Worm (Caenorhabditis elegans) whole organism, L2 larva: Measurements from ENCODE around the gene sftb-1.

Experiments used
- C34F6.9 ChIP-seq: fragments of 150-350 bp; optimal IDR thresholded peaks from 2 replicates; lab custom pipeline; 2014; ENCODE audit warnings: missing biosample characterization, missing genetic modification characterization
- F13H6.1 ChIP-seq: sonication (generic microtip); optimal IDR thresholded peaks from 2 replicates; lab custom pipeline; 2016; ENCODE audit warnings: missing genetic modification characterization, missing compliant biosample characterization
- R02D3.7 ChIP-seq: fragments of 150-350 bp; optimal IDR thresholded peaks from 2 replicates; lab custom pipeline; 2014; ENCODE audit warnings: missing biosample characterization, missing genetic modification characterization
- Y55F3AM.14 ChIP-seq: fragments of 200-800 bp; sonication (Bioruptor generic); optimal IDR thresholded peaks from 2 replicates; lab custom pipeline; 2018; ENCODE audit warnings: mild to moderate bottlenecking, missing genetic modification characterization, missing compliant biosample characterization
- ZK546.5 ChIP-seq: sonication (generic microtip); optimal IDR thresholded peaks from 2 replicates; lab custom pipeline; 2017; ENCODE audit warnings: missing biosample characterization, missing genetic modification characterization
- alr-1 ChIP-seq: fragments of 150-350 bp; optimal IDR thresholded peaks from 2 replicates; lab custom pipeline; 2014; ENCODE audit warnings: missing biosample characterization, missing genetic modification characterization
- aly-2 ChIP-seq: fragments of 150-350 bp; optimal IDR thresholded peaks from 2 replicates; lab custom pipeline; 2014; ENCODE audit warnings: missing biosample characterization, missing genetic modification characterization
- ama-1 ChIP-seq: fragments of 150-350 bp; optimal IDR thresholded peaks from 2 replicates; lab custom pipeline; 2018; ENCODE audit warnings: inconsistent platforms
- blmp-1 ChIP-seq: sonication (generic microtip); optimal IDR thresholded peaks from 2 replicates; lab custom pipeline; 2017; ENCODE audit warnings: missing genetic modification characterization, mild to moderate bottlenecking, missing compliant biosample characterization, antibody characterized with exemption, moderate library complexity; ENCODE audit not compliant: insufficient read depth
- ceh-16 ChIP-seq: fragments of 150-350 bp; optimal IDR thresholded peaks from 2 replicates; lab custom pipeline; 2014; ENCODE audit warnings: missing biosample characterization, missing genetic modification characterization
- ceh-82 ChIP-seq: fragments of 150-350 bp; optimal IDR thresholded peaks from 2 replicates; lab custom pipeline; 2014; ENCODE audit warnings: missing biosample characterization, missing genetic modification characterization
- crh-2 ChIP-seq: sonication (generic microtip); optimal IDR thresholded peaks from 2 replicates; lab custom pipeline; 2017; ENCODE audit warnings: missing biosample characterization, missing genetic modification characterization
- dmd-4 ChIP-seq: sonication (generic microtip); optimal IDR thresholded peaks from 2 replicates; lab custom pipeline; 2017; ENCODE audit warnings: missing biosample characterization, missing genetic modification characterization
- egl-27 ChIP-seq: sonication (generic microtip); optimal IDR thresholded peaks from 3 replicates; lab custom pipeline; 2017; ENCODE audit warnings: missing biosample characterization, missing genetic modification reagents, missing genetic modification characterization
- elt-1 ChIP-seq: fragments of 150-350 bp; optimal IDR thresholded peaks from 2 replicates; lab custom pipeline; 2014; ENCODE audit warnings: missing biosample characterization, missing genetic modification characterization
- elt-3 ChIP-seq: sonication (generic microtip); optimal IDR thresholded peaks from 2 replicates; lab custom pipeline; 2017; ENCODE audit warnings: missing biosample characterization, missing genetic modification characterization
- fos-1 ChIP-seq: fragments of 150-350 bp; optimal IDR thresholded peaks from 2 replicates; lab custom pipeline; 2014; ENCODE audit warnings: missing biosample characterization, missing genetic modification characterization
- gmeb-1 ChIP-seq: fragments of 150-350 bp; optimal IDR thresholded peaks from 2 replicates; lab custom pipeline; 2014; ENCODE audit warnings: missing biosample characterization, missing genetic modification characterization
- lin-11 ChIP-seq: fragments of 150-350 bp; sonication (generic microtip); optimal IDR thresholded peaks from 2 replicates; lab custom pipeline; 2014; ENCODE audit warnings: missing biosample characterization, missing genetic modification characterization, inconsistent platforms, mixed read lengths
- lin-13 ChIP-seq: fragments of 150-350 bp; optimal IDR thresholded peaks from 2 replicates; lab custom pipeline; 2014; ENCODE audit warnings: missing biosample characterization, missing genetic modification reagents, missing genetic modification characterization
- lin-39 ChIP-seq: fragments of 150-350 bp; optimal IDR thresholded peaks from 2 replicates; lab custom pipeline; 2014; ENCODE audit warnings: missing biosample characterization, missing genetic modification reagents, missing genetic modification characterization
- lsy-2 ChIP-seq, 2 experiments: fragments of 150-350 bp in 1 of 2; sonication (generic microtip) in 1 of 2; optimal IDR thresholded peaks; 2 replicates each; lab custom pipeline; 2014 to 2017; ENCODE audit warnings: missing biosample characterization in 2 of 2, missing genetic modification characterization in 2 of 2
- mab-5 ChIP-seq: fragments of 150-350 bp; optimal IDR thresholded peaks from 2 replicates; lab custom pipeline; 2014; ENCODE audit warnings: missing biosample characterization, missing genetic modification characterization
- mbf-1 ChIP-seq: sonication (generic microtip); optimal IDR thresholded peaks from 2 replicates; lab custom pipeline; 2017; ENCODE audit warnings: missing biosample characterization, missing genetic modification characterization
- mdl-1 ChIP-seq, 2 experiments: fragments of 150-350 bp in 1 of 2; sonication (generic microtip) in 1 of 2; optimal IDR thresholded peaks; 2 replicates each; lab custom pipeline; 2017; ENCODE audit warnings: missing biosample characterization in 2 of 2, missing genetic modification characterization in 2 of 2
- nhr-10 ChIP-seq: sonication (generic microtip); optimal IDR thresholded peaks from 2 replicates; lab custom pipeline; 2017; ENCODE audit warnings: missing biosample characterization, missing genetic modification characterization
- nhr-11 ChIP-seq: fragments of 150-350 bp; optimal IDR thresholded peaks from 2 replicates; lab custom pipeline; 2014; ENCODE audit warnings: missing biosample characterization, missing genetic modification characterization
- nhr-12 ChIP-seq: fragments of 150-350 bp; optimal IDR thresholded peaks from 2 replicates; lab custom pipeline; 2014; ENCODE audit warnings: missing biosample characterization, missing genetic modification characterization
- nhr-129 ChIP-seq: fragments of 150-350 bp; optimal IDR thresholded peaks from 2 replicates; lab custom pipeline; 2014; ENCODE audit warnings: missing biosample characterization, missing genetic modification characterization
- nhr-21 ChIP-seq: fragments of 150-350 bp; optimal IDR thresholded peaks from 2 replicates; lab custom pipeline; 2014; ENCODE audit warnings: missing biosample characterization, missing genetic modification characterization
- nhr-23 ChIP-seq: fragments of 150-350 bp; optimal IDR thresholded peaks from 2 replicates; lab custom pipeline; 2014; ENCODE audit warnings: missing biosample characterization, missing genetic modification reagents, missing genetic modification characterization
- nhr-237 ChIP-seq: fragments of 150-350 bp; optimal IDR thresholded peaks from 2 replicates; lab custom pipeline; 2014; ENCODE audit warnings: missing biosample characterization, missing genetic modification characterization
- nhr-25 ChIP-seq: fragments of 150-350 bp; sonication (generic microtip); optimal IDR thresholded peaks from 3 replicates; lab custom pipeline; 2014; ENCODE audit warnings: missing biosample characterization, missing genetic modification characterization
- nhr-6 ChIP-seq: fragments of 150-350 bp; optimal IDR thresholded peaks from 2 replicates; lab custom pipeline; 2014; ENCODE audit warnings: missing biosample characterization, missing genetic modification characterization
- nhr-77 ChIP-seq: fragments of 150-350 bp; optimal IDR thresholded peaks from 2 replicates; lab custom pipeline; 2014; ENCODE audit warnings: missing biosample characterization, missing genetic modification characterization
- peb-1 ChIP-seq: fragments of 150-350 bp; optimal IDR thresholded peaks from 2 replicates; lab custom pipeline; 2014; ENCODE audit warnings: missing biosample characterization, missing genetic modification characterization
- sem-4 ChIP-seq: fragments of 150-350 bp; optimal IDR thresholded peaks from 2 replicates; lab custom pipeline; 2014; ENCODE audit warnings: missing biosample characterization, missing genetic modification reagents, missing genetic modification characterization
- skn-1 ChIP-seq: sonication (generic microtip); optimal IDR thresholded peaks from 2 replicates; lab custom pipeline; 2017; ENCODE audit warnings: missing biosample characterization, missing genetic modification characterization
- sma-3 ChIP-seq: sonication (generic microtip); optimal IDR thresholded peaks from 2 replicates; lab custom pipeline; 2016; ENCODE audit warnings: missing genetic modification reagents, missing genetic modification characterization, missing compliant biosample characterization
- sma-9 ChIP-seq, 2 experiments: fragments of 150-350 bp in 1 of 2; sonication (generic microtip) in 1 of 2; optimal IDR thresholded peaks; 2 replicates each; lab custom pipeline; 2014 to 2016; ENCODE audit warnings: missing genetic modification characterization in 2 of 2, mild to moderate bottlenecking in 1 of 2, missing biosample characterization in 1 of 2, missing compliant biosample characterization in 1 of 2, missing genetic modification reagents in 1 of 2, moderate library complexity in 1 of 2
- snpc-4 ChIP-seq: fragments of 150-350 bp; optimal IDR thresholded peaks from 2 replicates; lab custom pipeline; 2014; ENCODE audit warnings: missing biosample characterization, missing genetic modification characterization
- unc-39 ChIP-seq: fragments of 150-350 bp; optimal IDR thresholded peaks from 2 replicates; lab custom pipeline; 2014; ENCODE audit warnings: missing biosample characterization, missing genetic modification characterization
- unc-55 ChIP-seq: fragments of 150-350 bp; sonication (generic microtip); optimal IDR thresholded peaks from 3 replicates; lab custom pipeline; 2014; ENCODE audit warnings: missing biosample characterization, missing genetic modification reagents, missing genetic modification characterization
- unc-62 ChIP-seq: fragments of 150-350 bp; optimal IDR thresholded peaks from 2 replicates; lab custom pipeline; 2014; ENCODE audit warnings: missing biosample characterization, missing genetic modification reagents, missing genetic modification characterization
- zag-1 ChIP-seq: fragments of 150-350 bp; optimal IDR thresholded peaks from 2 replicates; lab custom pipeline; 2014; ENCODE audit warnings: missing biosample characterization, missing genetic modification characterization
- ztf-1 ChIP-seq: fragments of 200-800 bp; sonication (Bioruptor generic); conservative IDR thresholded peaks from 2 replicates; pipeline ENCODE4 v1.3.6; 2022; ENCODE audit warnings: missing genetic modification characterization, missing compliant biosample characterization
- ztf-11 ChIP-seq: sonication (generic microtip); optimal IDR thresholded peaks from 2 replicates; lab custom pipeline; 2017; ENCODE audit warnings: missing biosample characterization, missing genetic modification characterization
- ztf-4 ChIP-seq: fragments of 150-350 bp; optimal IDR thresholded peaks from 2 replicates; lab custom pipeline; 2014; ENCODE audit warnings: missing biosample characterization, missing genetic modification characterization

Gene sftb-1

ce11 chrIII:4281955-4282618 lies 13.0 kb upstream of the sftb-1 start:
- TF ChIP-seq mab-5 (tag; lab: Kevin White, UChicago) (peak; percentile 93), nhr-6 (tag; lab: Kevin White, UChicago) (peak; percentile 96), mdl-1 (tag; optimal IDR thresholded peaks at IDR 0.05; lab: Kevin White, UChicago) (peak; percentile 94 to 97), fos-1 (peak; percentile 94), snpc-4 (tag; lab: Kevin White, UChicago) (peak; percentile 91), gmeb-1 (tag; lab: Kevin White, UChicago) (peak; percentile 78), zag-1 (tag; lab: Kevin White, UChicago) (peak; percentile 95), nhr-25 (tag; lab: Kevin White, UChicago) (peak; percentile 98), unc-55 (peak; percentile 87), blmp-1 (peak; percentile 82), nhr-77 (peak; percentile 27), sem-4 (peak; percentile 99), egl-27 (tag; lab: Kevin White, UChicago) (peak; percentile 98), elt-1 (peak; percentile 30), nhr-10 (tag; lab: Kevin White, UChicago) (peak; percentile 66), skn-1 (tag; lab: Kevin White, UChicago) (peak; percentile 54), elt-3 (no peak), ztf-4 (tag; lab: Kevin White, UChicago) (peak; percentile 97), ZK546.5 (peak; percentile 57), ceh-16 (tag; lab: Kevin White, UChicago) (peak; percentile 93), ama-1 (lab: Kevin White, UChicago) (no peak), nhr-23 (tag; lab: Kevin White, UChicago) (no peak), lin-11 (tag; lab: Kevin White, UChicago) (peak; percentile 95), nhr-237 (tag; lab: Kevin White, UChicago) (peak; percentile 58), ztf-11 (tag; lab: Kevin White, UChicago) (peak; percentile 55), unc-39 (tag; lab: Kevin White, UChicago) (no peak), nhr-21 (tag; lab: Kevin White, UChicago) (peak; percentile 99), C34F6.9 (tag; lab: Kevin White, UChicago) (peak; percentile 96), ceh-82 (peak; percentile 74), ztf-1 (no peak), lsy-2 (tag; optimal IDR thresholded peaks at IDR 0.05; lab: Kevin White, UChicago) (peak; percentile 86 to 95), mbf-1 (tag; lab: Kevin White, UChicago) (no peak), nhr-12 (peak; percentile 67), aly-2 (tag; lab: Kevin White, UChicago) (no peak), nhr-11 (tag; lab: Kevin White, UChicago) (peak; percentile 70), dmd-4 (tag; lab: Kevin White, UChicago) (peak; percentile 15), lin-39 (tag; lab: Kevin White, UChicago) (peak; percentile 69), peb-1 (tag; lab: Kevin White, UChicago) (peak; percentile 90), sma-3 (GFP tag; lab: Kevin White, UChicago) (peak; percentile 99), sma-9 (GFP tag; optimal IDR thresholded peaks at IDR 0.05; lab: Kevin White, UChicago) (peak; percentile 100), sma-9 (tag; optimal IDR thresholded peaks at IDR 0.05; lab: Kevin White, UChicago) (peak; percentile 97), unc-62 (GFP tag; lab: Kevin White, UChicago) (peak; percentile 85), alr-1 (no peak), F13H6.1 (peak; percentile 100), crh-2 (peak; percentile 97), nhr-129 (tag; lab: Kevin White, UChicago) (peak; percentile 96), R02D3.7 (peak; percentile 3), Y55F3AM.14 (GFP tag; lab: Kevin White, UChicago) (peak; percentile 99), lin-13 (peak; percentile 94)
- TF ChIP-seq, all 48 proteins: peak for 40
